Worm (Caenorhabditis elegans) whole organism, early embryonic: ENCODE results near the gene mec-10.

Source experiments
- B0310.2 ChIP-seq: sonication (generic microtip); optimal IDR thresholded peaks from 2 replicates; lab custom pipeline; 2016; ENCODE audit warnings: mild to moderate bottlenecking, missing genetic modification characterization, missing compliant biosample characterization
- F13C5.2 ChIP-seq: sonication (generic microtip); optimal IDR thresholded peaks from 2 replicates; lab custom pipeline; 2017; ENCODE audit warnings: mild to moderate bottlenecking, missing genetic modification characterization, inconsistent platforms, missing compliant biosample characterization
- aly-1 ChIP-seq: sonication (generic microtip); optimal IDR thresholded peaks from 2 replicates; lab custom pipeline; 2016; ENCODE audit warnings: missing genetic modification characterization, missing compliant biosample characterization
- ama-1 ChIP-seq: fragments of 150-350 bp; optimal IDR thresholded peaks from 2 replicates; lab custom pipeline; 2014
- ceh-13 ChIP-seq: fragments of 200-800 bp; sonication (Bioruptor generic); optimal IDR thresholded peaks from 2 replicates; lab custom pipeline; 2018; ENCODE audit warnings: mild to moderate bottlenecking, missing genetic modification characterization, missing compliant biosample characterization
- ets-7 ChIP-seq: sonication (generic microtip); optimal IDR thresholded peaks from 2 replicates; lab custom pipeline; 2016; ENCODE audit warnings: missing genotype, missing genetic modification characterization, missing compliant biosample characterization
- flt-1 ChIP-seq: fragments of 200-800 bp; sonication (Bioruptor generic); IDR thresholded peaks from 2 replicates; pipeline ENCODE4 v1.3.6; 2022; ENCODE audit warnings: missing genetic modification characterization, missing compliant biosample characterization
- hmbx-1 ChIP-seq: sonication (generic microtip); optimal IDR thresholded peaks from 2 replicates; lab custom pipeline; 2016; ENCODE audit warnings: mild to moderate bottlenecking, missing genetic modification characterization, missing compliant biosample characterization
- hnd-1 ChIP-seq: sonication (generic microtip); optimal IDR thresholded peaks from 2 replicates; lab custom pipeline; 2016; ENCODE audit warnings: missing genetic modification characterization, missing compliant biosample characterization
- scrt-1 ChIP-seq: fragments of 200-800 bp; sonication (Bioruptor generic); IDR thresholded peaks from 2 replicates; pipeline ENCODE4 v1.3.6; 2022; ENCODE audit warnings: missing genetic modification characterization, missing compliant biosample characterization
- sea-1 ChIP-seq: fragments of 200-800 bp; sonication (Bioruptor generic); conservative IDR thresholded peaks from 2 replicates; pipeline ENCODE4 v1.3.6; 2022; ENCODE audit warnings: missing genetic modification characterization, missing compliant biosample characterization
- tbx-11 ChIP-seq: fragments of 200-800 bp; sonication (Bioruptor generic); IDR thresholded peaks from 2 replicates; pipeline ENCODE4 v1.3.6; 2022; ENCODE audit warnings: missing genetic modification characterization, missing compliant biosample characterization
- tbx-37 ChIP-seq: fragments of 200-800 bp; sonication (Bioruptor generic); conservative IDR thresholded peaks from 2 replicates; pipeline ENCODE4 v1.3.6; 2022; ENCODE audit warnings: missing genetic modification reagents, missing genetic modification characterization, missing compliant biosample characterization

ce11 chrX:8455590-8456166 lies 14.4 kb downstream of the mec-10 start, which contains the start of gene dpy-6:
- TF ChIP-seq flt-1 (GFP tag; lab: Robert Waterston, UW) (no peak), hmbx-1 (no peak), tbx-37 (GFP tag; lab: Robert Waterston, UW) (no peak), F13C5.2 (tag; lab: Kevin White, UChicago) (no peak), scrt-1 (GFP tag; lab: Robert Waterston, UW) (no peak), B0310.2 (tag; lab: Kevin White, UChicago) (no peak), sea-1 (GFP tag; lab: Robert Waterston, UW) (no peak), ama-1 (lab: Kevin White, UChicago) (no peak), hnd-1 (tag; lab: Kevin White, UChicago) (no peak), ceh-13 (GFP tag; lab: Kevin White, UChicago) (no peak), ets-7 (no peak), tbx-11 (GFP tag; lab: Robert Waterston, UW) (no peak), aly-1 (tag; lab: Kevin White, UChicago) (no peak)
